Worm (Caenorhabditis elegans) whole organism, L4/young adult: Measurements from ENCODE around the gene ZK637.15.

Source experiments
- W03F9.2 ChIP-seq: fragments of 150-350 bp; optimal IDR thresholded peaks from 2 replicates; lab custom pipeline; 2014; ENCODE audit warnings: missing biosample characterization, missing genetic modification characterization
- dao-5 ChIP-seq: sonication (generic microtip); optimal IDR thresholded peaks from 2 replicates; lab custom pipeline; 2016; ENCODE audit warnings: missing genotype, missing genetic modification characterization, moderate library complexity, missing compliant biosample characterization
- him-1 ChIP-seq: sonication (generic microtip); optimal IDR thresholded peaks from 2 replicates; lab custom pipeline; 2016; ENCODE audit warnings: missing genotype, missing genetic modification reagents, missing genetic modification characterization, missing compliant biosample characterization

ZK637.15 gene

ce11 chrIII:8919784-8920183, at the start of gene ZK637.15:
ZK637.15 (plus strand) TSS chrIII:8920084.
- TF ChIP-seq him-1 (tag; lab: Kevin White, UChicago) (no peak), dao-5 (tag; lab: Kevin White, UChicago) (no peak), W03F9.2 (no peak)

DNA sequence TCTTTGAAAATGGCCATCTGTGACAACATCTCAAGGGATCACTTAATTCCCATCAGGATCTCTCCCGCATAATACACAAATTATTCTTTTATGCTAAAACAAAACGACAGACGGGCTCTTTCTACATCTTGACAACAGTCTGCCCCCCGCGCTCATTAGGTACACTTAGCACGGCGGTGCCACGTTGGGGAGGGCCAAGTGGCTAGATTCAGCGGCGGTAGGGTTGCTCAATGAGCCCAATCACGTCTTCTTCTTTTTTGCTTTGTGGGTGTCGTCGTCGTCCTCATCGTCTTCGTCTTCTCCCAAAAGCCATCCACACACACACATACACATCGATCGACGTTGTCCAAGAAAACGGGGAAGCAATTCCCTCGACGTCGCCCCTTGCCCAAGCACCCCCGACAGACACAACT, 46.8 kb upstream of the ZK637.15 start:
- TF ChIP-seq W03F9.2 (no peak), him-1 (tag; lab: Kevin White, UChicago) (peak; percentile 60)

- peak; percentile 86 for TF ChIP-seq him-1 (tag; lab: Kevin White, UChicago)
- no peak for TF ChIP-seq dao-5 (tag; lab: Kevin White, UChicago)
- TF ChIP-seq W03F9.2: no peak
Measured at ce11 chrIII:8873990-8874668, 45.8 kb upstream of the ZK637.15 start.

- TF ChIP-seq him-1 (tag; lab: Kevin White, UChicago): no peak
- TF ChIP-seq W03F9.2: no peak
- TF ChIP-seq dao-5 (tag; lab: Kevin White, UChicago): no peak
Measured at ce11 chrIII:8877002-8877401, 42.9 kb upstream of the ZK637.15 start, which contains the start of gene K01F9.2. K01F9.2 (minus strand) TSS chrIII:8877128.

DNA sequence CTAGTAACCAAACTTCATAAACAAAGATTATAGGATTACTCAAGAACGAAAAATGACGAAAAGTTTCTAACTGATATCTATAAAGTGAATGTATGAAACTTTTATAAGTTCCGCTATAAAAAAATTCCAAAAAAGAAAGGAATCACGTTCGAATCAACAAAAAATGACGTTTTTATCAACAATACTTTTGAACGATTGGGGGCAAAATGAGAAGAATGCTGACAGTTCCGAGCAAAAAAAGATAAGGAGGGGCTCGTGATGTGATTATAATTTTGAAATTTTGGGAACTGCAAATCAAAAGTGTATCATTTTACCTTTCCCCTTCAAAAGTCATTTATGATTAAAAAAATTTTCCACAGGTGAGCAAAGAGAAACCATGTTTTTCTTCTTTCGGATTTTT, 40.9 kb upstream of the ZK637.15 start:
- TF ChIP-seq W03F9.2 (no peak), him-1 (tag; lab: Kevin White, UChicago) (no peak), dao-5 (tag; lab: Kevin White, UChicago) (no peak)

ce11 chrIII:8882333-8882732, 37.6 kb upstream of the ZK637.15 start:
- TF ChIP-seq him-1 (tag; lab: Kevin White, UChicago) (no peak), dao-5 (tag; lab: Kevin White, UChicago) (no peak), W03F9.2 (no peak)

ce11 chrIII:8885150-8885549, 34.7 kb upstream of the ZK637.15 start, which contains the start of gene svop-1:
svop-1 (minus strand) TSS chrIII:8885488.
- TF ChIP-seq him-1 (tag; lab: Kevin White, UChicago) (no peak), W03F9.2 (no peak), dao-5 (tag; lab: Kevin White, UChicago) (no peak)

DNA sequence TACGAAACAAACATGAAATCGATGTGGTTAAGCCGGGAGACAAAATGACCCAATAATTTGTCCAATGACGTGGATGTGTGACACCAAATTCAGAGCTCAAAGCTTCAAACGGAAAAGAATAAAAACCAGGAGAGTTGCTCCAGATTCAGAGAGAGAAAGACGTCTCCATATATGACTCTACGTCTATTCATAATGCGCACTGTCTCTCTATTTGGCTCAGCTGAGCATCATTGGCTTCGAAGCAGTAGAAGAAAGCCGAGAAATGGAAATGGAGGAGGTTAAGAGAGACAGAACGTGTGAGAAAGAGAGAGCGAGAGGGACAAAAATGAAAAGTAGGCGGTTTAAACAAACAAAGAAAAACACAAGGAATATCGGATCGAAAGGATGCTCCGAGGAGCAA, 33.6 kb upstream of the ZK637.15 start:
- TF ChIP-seq him-1 (tag; lab: Kevin White, UChicago) (peak; percentile 2), dao-5 (tag; lab: Kevin White, UChicago) (no peak)

ce11 chrIII:8887184-8887801, 32.6 kb upstream of the ZK637.15 start, which contains the start of gene famh-136:
famh-136 (plus strand) TSS chrIII:8887751.
- TF ChIP-seq W03F9.2 (peak; percentile 94), him-1 (tag; lab: Kevin White, UChicago) (peak; percentile 50), dao-5 (tag; lab: Kevin White, UChicago) (no peak)

- TF ChIP-seq W03F9.2: peak; percentile 53
- no peak for TF ChIP-seq dao-5 (tag; lab: Kevin White, UChicago)
Measured at ce11 chrIII:8888956-8889355, 30.9 kb upstream of the ZK637.15 start, which contains the start of gene ZK637.14. ZK637.14 (minus strand) TSS chrIII:8889156.

- TF ChIP-seq him-1 (tag; lab: Kevin White, UChicago): no peak
- TF ChIP-seq W03F9.2: no peak
- no peak for TF ChIP-seq dao-5 (tag; lab: Kevin White, UChicago)
Measured at ce11 chrIII:8889931-8890330, 30.0 kb upstream of the ZK637.15 start, which contains the start of gene lnkn-1. lnkn-1 (plus strand) TSS chrIII:8890231.

- TF ChIP-seq dao-5 (tag; lab: Kevin White, UChicago) (no peak), him-1 (tag; lab: Kevin White, UChicago) (no peak), W03F9.2 (no peak)
Measured at ce11 chrIII:8893464-8893863, 26.4 kb upstream of the ZK637.15 start, which contains the start of gene ZK637.4. ZK637.4 (plus strand) TSS chrIII:8893764.

- TF ChIP-seq him-1 (tag; lab: Kevin White, UChicago): no peak
- TF ChIP-seq W03F9.2: no peak
- TF ChIP-seq dao-5 (tag; lab: Kevin White, UChicago): no peak
Measured at ce11 chrIII:8894782-8895181, 25.1 kb upstream of the ZK637.15 start, which contains the start of gene asna-1. asna-1 (plus strand) TSS chrIII:8895082.

- TF ChIP-seq W03F9.2 (peak; percentile 65), dao-5 (tag; lab: Kevin White, UChicago) (no peak)
Measured at ce11 chrIII:8899767-8900166, 20.1 kb upstream of the ZK637.15 start.
